Fruit fly (Drosophila melanogaster): Measurements from ENCODE around the gene Zmynd10.

Zmynd10 gene

dm6 chr3L:13068293-13068692 is 42.1 kb upstream of the Zmynd10 start (continued):
- TF ChIP-seq Ets65A (GFP tag) (no peak), lbe (GFP tag; optimal IDR thresholded peaks at IDR 0.05) (no peak), CG14014 (GFP tag; IDR thresholded peaks at IDR 0.05) (no peak), Aef1 (GFP tag; IDR thresholded peaks at IDR 0.05) (no peak), ewg (GFP tag; optimal IDR thresholded peaks at IDR 0.05) (no peak), CG11723 (GFP tag; optimal IDR thresholded peaks at IDR 0.05) (no peak), CG8924 (tag; optimal IDR thresholded peaks at IDR 0.05) (peak; percentile 31), ttk (GFP tag; IDR thresholded peaks at IDR 0.05) (no peak), Rx (GFP tag; IDR thresholded peaks at IDR 0.05) (no peak), ro (GFP tag; IDR thresholded peaks at IDR 0.05) (no peak), CG30431 (GFP tag; optimal IDR thresholded peaks at IDR 0.05) (peak; percentile 30), CG7786 (GFP tag; optimal IDR thresholded peaks at IDR 0.05) (no peak), schlank (tag; optimal IDR thresholded peaks at IDR 0.05) (no peak), CG12155 (GFP tag; optimal IDR thresholded peaks at IDR 0.05) (no peak), CG17568 (GFP tag; optimal IDR thresholded peaks at IDR 0.05) (no peak), chm (GFP tag; IDR thresholded peaks at IDR 0.05) (no peak), luna (GFP tag; optimal IDR thresholded peaks at IDR 0.05) (no peak)

dm6 chr3L:13066220-13066619 is 40.0 kb upstream of the Zmynd10 start:
- TF ChIP-seq CG14441 (GFP tag; IDR thresholded peaks at IDR 0.05) (no peak), pnt (GFP tag; optimal IDR thresholded peaks at IDR 0.05) (no peak), CG7928 (GFP tag; optimal IDR thresholded peaks at IDR 0.05) (no peak), ap (GFP tag; IDR thresholded peaks at IDR 0.05) (no peak), Bdp1 (GFP tag; optimal IDR thresholded peaks at IDR 0.05) (no peak), dmrt11E (tag; optimal IDR thresholded peaks at IDR 0.05) (no peak), gem (tag; optimal IDR thresholded peaks at IDR 0.05) (peak; percentile 19), TFAM (GFP tag; optimal IDR thresholded peaks at IDR 0.05) (no peak), sob (GFP tag; IDR thresholded peaks at IDR 0.05) (no peak), CG34376 (GFP tag; optimal IDR thresholded peaks at IDR 0.05) (no peak), CG12942 (GFP tag; optimal IDR thresholded peaks at IDR 0.05) (no peak), CG2129 (GFP tag; IDR thresholded peaks at IDR 0.05; ENCODE audit: partially characterized antibody) (no peak), CG17361 (GFP tag; IDR thresholded peaks at IDR 0.05) (0 out of 3 replicates have a peak, but pooled peaks have one; percentile 9)

dm6 chr3L:13065619-13066018 is 39.4 kb upstream of the Zmynd10 start:
- no peak for TF ChIP-seq dmrt99B (tag; optimal IDR thresholded peaks at IDR 0.05)
- peak; percentile 84 for TF ChIP-seq grn (GFP tag; optimal IDR thresholded peaks at IDR 0.05)
- TF ChIP-seq knrl (GFP tag; IDR thresholded peaks at IDR 0.05; ENCODE audit: partially characterized antibody) = no peak
- TF ChIP-seq her (GFP tag; optimal IDR thresholded peaks at IDR 0.05) = no peak
- TF ChIP-seq Vsx1 (GFP tag; optimal IDR thresholded peaks at IDR 0.05) = peak; percentile 68
- peak; percentile 52; the same call in 1 of the 2 replicates for TF ChIP-seq Awh (GFP tag; IDR thresholded peaks at IDR 0.05)
- TF ChIP-seq trh (GFP tag; optimal IDR thresholded peaks at IDR 0.05) = no peak
- TF ChIP-seq Poxn (GFP tag; IDR thresholded peaks at IDR 0.05) = no peak
- peak; percentile 13 for TF ChIP-seq exex (tag; optimal IDR thresholded peaks at IDR 0.05)
- TF ChIP-seq CG12744 (GFP tag; optimal IDR thresholded peaks at IDR 0.05) = no peak
- peak; percentile 75 for TF ChIP-seq sens (GFP tag)
